Worm (Caenorhabditis elegans) whole organism, late embryonic: Measurements from ENCODE around the gene vha-11.

Source experiments
- K09A11.1 ChIP-seq: sonication (generic microtip); optimal IDR thresholded peaks from 2 replicates; lab custom pipeline; 2017; ENCODE audit warnings: antibody characterized with exemption, mild to moderate bottlenecking, missing genetic modification characterization, missing compliant biosample characterization; ENCODE audit not compliant: insufficient read depth
- T23F11.4 ChIP-seq: fragments of 200-800 bp; sonication (Bioruptor generic); optimal IDR thresholded peaks from 2 replicates; lab custom pipeline; 2018; ENCODE audit warnings: mild to moderate bottlenecking, missing genetic modification characterization, missing compliant biosample characterization
- ama-1 ChIP-seq: fragments of 150-350 bp; optimal IDR thresholded peaks from 2 replicates; lab custom pipeline; 2014
- ceh-31 ChIP-seq: sonication (generic microtip); optimal IDR thresholded peaks from 2 replicates; lab custom pipeline; 2016; ENCODE audit warnings: missing genetic modification characterization, missing compliant biosample characterization
- ceh-34 ChIP-seq: sonication (generic microtip); optimal IDR thresholded peaks from 2 replicates; lab custom pipeline; 2016; ENCODE audit warnings: mild to moderate bottlenecking, missing genetic modification characterization, missing compliant biosample characterization
- lim-6 ChIP-seq: sonication (generic microtip); optimal IDR thresholded peaks from 2 replicates; lab custom pipeline; 2016; ENCODE audit warnings: missing genetic modification characterization, missing compliant biosample characterization
- mec-3 ChIP-seq: sonication (generic microtip); optimal IDR thresholded peaks from 2 replicates; lab custom pipeline; 2016; ENCODE audit warnings: borderline replicate concordance, missing genetic modification characterization, missing compliant biosample characterization
- pha-4 ChIP-seq: fragments of 150-350 bp; optimal IDR thresholded peaks from 2 replicates; lab custom pipeline; 2018; ENCODE audit warnings: missing biosample characterization, missing genetic modification reagents, missing genetic modification characterization
- rnt-1 ChIP-seq: sonication (generic microtip); optimal IDR thresholded peaks from 2 replicates; lab custom pipeline; 2016; ENCODE audit warnings: missing genetic modification characterization, missing compliant biosample characterization
- tbx-2 ChIP-seq: sonication (generic microtip); optimal IDR thresholded peaks from 2 replicates; lab custom pipeline; 2016; ENCODE audit warnings: missing genetic modification characterization, missing compliant biosample characterization

DNA sequence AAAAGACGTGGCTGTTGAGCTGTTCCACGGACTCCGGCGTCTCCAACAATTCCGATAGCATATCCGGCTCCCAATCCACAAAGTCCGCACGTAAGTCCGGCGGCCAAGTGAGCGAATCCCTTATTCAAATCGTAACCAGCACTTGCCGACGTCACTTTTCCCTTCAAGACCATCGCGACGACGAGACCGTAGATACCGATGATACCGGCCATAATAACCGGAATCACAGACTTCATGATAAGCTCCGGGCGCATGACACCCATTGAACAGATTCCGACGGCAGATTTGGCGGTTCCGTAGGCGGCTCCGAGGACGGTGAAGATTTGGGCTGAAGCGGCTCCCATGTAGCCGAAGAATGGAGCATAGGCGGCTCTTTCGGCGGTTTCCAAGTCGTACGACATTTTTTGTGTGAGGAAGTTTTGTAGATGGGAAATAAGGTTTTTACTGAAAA is 1.2 kb upstream of the vha-11 start, which contains the start of gene vha-3:
- TF ChIP-seq tbx-2 (tag; lab: Kevin White, UChicago): no peak
- no peak for TF ChIP-seq K09A11.1
- TF ChIP-seq pha-4 (tag; lab: Kevin White, UChicago): no peak
- no peak for TF ChIP-seq mec-3 (tag; lab: Kevin White, UChicago)
- TF ChIP-seq ceh-31 (tag; lab: Kevin White, UChicago): no peak
- no peak for TF ChIP-seq T23F11.4 (GFP tag; lab: Kevin White, UChicago)
- no peak for TF ChIP-seq ceh-34 (tag; lab: Kevin White, UChicago)
- no peak for TF ChIP-seq rnt-1 (tag; lab: Kevin White, UChicago)
- no peak for TF ChIP-seq lim-6 (tag; lab: Kevin White, UChicago)
- TF ChIP-seq ama-1 (lab: Kevin White, UChicago): no peak
